Fruit fly (Drosophila melanogaster) whole organism, embryonic: ENCODE data around the gene Fkbp59.

Source experiments
- BEAF-32 ChIP-seq: fragments of 200-800 bp; sonication (Bioruptor generic); optimal IDR thresholded peaks from 3 replicates; lab custom pipeline; 2017; ENCODE audit warnings: missing biosample characterization, missing genetic modification characterization, mild to moderate bottlenecking, moderate library complexity, missing genetic modification reagents
- Bgb ChIP-seq: fragments of 200-800 bp; sonication (Bioruptor generic); IDR thresholded peaks from 2 replicates; pipeline ENCODE4 v1.3.6; 2022; ENCODE audit warnings: missing biosample characterization, missing genetic modification characterization; ENCODE audit not compliant: partially characterized antibody
- CG11504 ChIP-seq: fragments of 200-800 bp; sonication (Bioruptor generic); optimal IDR thresholded peaks from 3 replicates; lab custom pipeline; 2019; ENCODE audit warnings: missing biosample characterization, mild to moderate bottlenecking, missing genetic modification characterization, moderate library complexity
- CG12391 ChIP-seq: fragments of 200-800 bp; sonication (Bioruptor generic); optimal IDR thresholded peaks from 3 replicates; lab custom pipeline; 2018; ENCODE audit warnings: missing biosample characterization, mild to moderate bottlenecking, missing genetic modification characterization, moderate library complexity
- CG14710 ChIP-seq: fragments of 200-800 bp; sonication (Bioruptor generic); optimal IDR thresholded peaks from 3 replicates; lab custom pipeline; 2019; ENCODE audit warnings: missing biosample characterization, mild to moderate bottlenecking, missing genetic modification characterization, moderate library complexity
- CG14860 ChIP-seq: fragments of 200-800 bp; sonication (Bioruptor generic); IDR thresholded peaks from 3 replicates; pipeline ENCODE4 v1.3.6; 2022; ENCODE audit warnings: missing biosample characterization, missing genetic modification characterization; ENCODE audit not compliant: partially characterized antibody
- CG1603 ChIP-seq: fragments of 200-800 bp; sonication (Bioruptor generic); optimal IDR thresholded peaks from 2 replicates; lab custom pipeline; 2019; ENCODE audit warnings: missing biosample characterization, mild to moderate bottlenecking, missing genetic modification characterization, moderate library complexity
- CG2116 ChIP-seq: fragments of 200-800 bp; sonication (Bioruptor generic); optimal IDR thresholded peaks from 3 replicates; lab custom pipeline; 2018; ENCODE audit warnings: missing biosample characterization, mild to moderate bottlenecking, missing genetic modification characterization
- CG30020 ChIP-seq: fragments of 200-800 bp; optimal IDR thresholded peaks from 2 replicates; lab custom pipeline; 2019; ENCODE audit warnings: missing biosample characterization, mild to moderate bottlenecking, missing genetic modification characterization, moderate library complexity
- CG33213 ChIP-seq: fragments of 200-800 bp; sonication (Bioruptor generic); optimal IDR thresholded peaks from 3 replicates; lab custom pipeline; 2016; ENCODE audit warnings: missing biosample characterization, missing genetic modification characterization
- CG4282 ChIP-seq: fragments of 200-800 bp; sonication (Bioruptor generic); optimal IDR thresholded peaks from 2 replicates; lab custom pipeline; 2016; ENCODE audit warnings: missing biosample characterization, missing genetic modification characterization
- CG6791 ChIP-seq: fragments of 200-800 bp; sonication (Bioruptor generic); IDR thresholded peaks from 3 replicates; pipeline ENCODE4 v1.3.6; 2022; ENCODE audit warnings: missing biosample characterization, missing genetic modification characterization; ENCODE audit not compliant: partially characterized antibody
- CG8290 ChIP-seq, 3 experiments: fragments of 200-800 bp; sonication (Bioruptor generic); optimal IDR thresholded peaks; 2 replicates each; lab custom pipeline; 2016 to 2019; ENCODE audit warnings: missing biosample characterization in 3 of 3, missing genetic modification characterization in 3 of 3, mild to moderate bottlenecking in 2 of 3, moderate library complexity in 1 of 3
- CG9437 ChIP-seq: fragments of 200-800 bp; sonication (Bioruptor generic); optimal IDR thresholded peaks from 2 replicates; lab custom pipeline; 2018; ENCODE audit warnings: missing biosample characterization, mild to moderate bottlenecking, missing genetic modification characterization
- CG9817 ChIP-seq: fragments of 200-800 bp; sonication (Bioruptor generic); optimal IDR thresholded peaks from 2 replicates; lab custom pipeline; 2018; ENCODE audit warnings: missing biosample characterization, mild to moderate bottlenecking, missing genetic modification characterization, moderate library complexity
- CHES-1-like ChIP-seq: fragments of 200-800 bp; sonication (Bioruptor generic); optimal IDR thresholded peaks from 2 replicates; lab custom pipeline; 2016; ENCODE audit warnings: missing biosample characterization, missing genetic modification characterization
- Camta ChIP-seq: fragments of 200-800 bp; sonication (Bioruptor generic); optimal IDR thresholded peaks from 2 replicates; lab custom pipeline; 2016; ENCODE audit warnings: missing biosample characterization, missing genetic modification characterization
- Dref ChIP-seq: fragments of 200-800 bp; sonication (Bioruptor generic); IDR thresholded peaks from 2 replicates; pipeline ENCODE4 v1.3.6; 2022; ENCODE audit warnings: missing biosample characterization, missing genetic modification characterization
- E2f2 ChIP-seq: fragments of 200-800 bp; sonication (Bioruptor generic); IDR thresholded peaks from 2 replicates; pipeline ENCODE4 v1.3.6; 2022; ENCODE audit warnings: missing biosample characterization, missing genetic modification characterization
- H15 ChIP-seq: fragments of 200-800 bp; sonication (Bioruptor generic); IDR thresholded peaks from 3 replicates; pipeline ENCODE4 v1.3.6; 2022; ENCODE audit warnings: missing biosample characterization, missing genetic modification characterization
- H2.0 ChIP-seq: fragments of 200-800 bp; sonication (Bioruptor generic); IDR thresholded peaks from 2 replicates; pipeline ENCODE4 v1.3.6; 2022; ENCODE audit warnings: missing biosample characterization, missing genetic modification characterization
- HmgZ ChIP-seq: fragments of 200-800 bp; sonication (Bioruptor generic); optimal IDR thresholded peaks from 2 replicates; lab custom pipeline; 2018; ENCODE audit warnings: missing biosample characterization, mild to moderate bottlenecking, missing genetic modification characterization
- MBD-R2 ChIP-seq: fragments of 200-800 bp; sonication (Bioruptor generic); IDR thresholded peaks from 2 replicates; pipeline ENCODE4 v1.3.6; 2022; ENCODE audit warnings: missing biosample characterization, missing genetic modification characterization
- Max ChIP-seq: fragments of 200-800 bp; sonication (Bioruptor generic); optimal IDR thresholded peaks from 2 replicates; lab custom pipeline; 2016; ENCODE audit warnings: missing biosample characterization, mild to moderate bottlenecking, missing genetic modification characterization
- Myb ChIP-seq: fragments of 200-800 bp; sonication (Bioruptor generic); optimal IDR thresholded peaks from 2 replicates; lab custom pipeline; 2016; ENCODE audit warnings: missing biosample characterization, missing genetic modification characterization
- Scr ChIP-seq: fragments of 200-800 bp; sonication (Bioruptor generic); IDR thresholded peaks from 2 replicates; pipeline ENCODE4 v1.3.6; 2022; ENCODE audit warnings: missing biosample characterization, missing genetic modification characterization; ENCODE audit not compliant: partially characterized antibody
- Six4 ChIP-seq: fragments of 200-800 bp; sonication (Bioruptor generic); optimal IDR thresholded peaks from 2 replicates; lab custom pipeline; 2016; ENCODE audit warnings: missing biosample characterization, missing genetic modification characterization
- Sry-δ ChIP-seq: fragments of 200-800 bp; sonication (Bioruptor generic); optimal IDR thresholded peaks from 2 replicates; lab custom pipeline; 2016; ENCODE audit warnings: missing biosample characterization, missing genetic modification characterization
- ash1 ChIP-seq: fragments of 200-800 bp; sonication (Bioruptor generic); optimal IDR thresholded peaks from 2 replicates; lab custom pipeline; 2018; ENCODE audit warnings: missing biosample characterization, mild to moderate bottlenecking, missing genetic modification characterization
- bbx ChIP-seq: fragments of 200-800 bp; sonication (Bioruptor generic); IDR thresholded peaks from 2 replicates; pipeline ENCODE4 v1.3.6; 2022; ENCODE audit warnings: missing biosample characterization, missing genetic modification characterization; ENCODE audit not compliant: partially characterized antibody
- bowl ChIP-seq: fragments of 200-800 bp; sonication (Bioruptor generic); IDR thresholded peaks from 2 replicates; pipeline ENCODE4 v1.3.6; 2022; ENCODE audit warnings: missing biosample characterization, missing genetic modification characterization
- crp ChIP-seq, 2 experiments: fragments of 200-800 bp; sonication (Bioruptor generic); optimal IDR thresholded peaks; 2 replicates in 1 of 2; 3 replicates in 1 of 2; lab custom pipeline; 2017; ENCODE audit warnings: missing biosample characterization in 2 of 2, missing genetic modification characterization in 2 of 2, mild to moderate bottlenecking in 1 of 2, moderate library complexity in 1 of 2
- gfzf ChIP-seq: fragments of 200-800 bp; sonication (Bioruptor generic); optimal IDR thresholded peaks from 2 replicates; lab custom pipeline; 2016; ENCODE audit warnings: missing biosample characterization, mild to moderate bottlenecking, missing genetic modification characterization, moderate library complexity
- ham ChIP-seq: fragments of 200-800 bp; sonication (Bioruptor generic); IDR thresholded peaks from 2 replicates; pipeline ENCODE4 v1.3.6; 2022; ENCODE audit warnings: missing biosample characterization, missing genetic modification characterization
- hkb ChIP-seq, 2 experiments: fragments of 200-800 bp in 1 of 2; fragments of >200 bp in 1 of 2; sonication (Bioruptor generic) in 1 of 2; IDR thresholded peaks in 1 of 2; optimal IDR thresholded peaks in 1 of 2; 2 replicates each; pipeline versions ENCODE4 v1.3.6 to Lab custom; 2017 to 2022; ENCODE audit warnings: missing biosample characterization in 1 of 2, missing genetic modification characterization in 1 of 2
- knrl ChIP-seq: fragments of 200-800 bp; sonication (Bioruptor generic); IDR thresholded peaks from 3 replicates; pipeline ENCODE4 v1.3.6; 2022; ENCODE audit warnings: missing biosample characterization, missing genetic modification characterization; ENCODE audit not compliant: partially characterized antibody
- nerfin-2 ChIP-seq: fragments of 200-800 bp; sonication (Bioruptor generic); IDR thresholded peaks from 2 replicates; pipeline ENCODE4 v1.3.6; 2022; ENCODE audit warnings: missing biosample characterization, missing genetic modification characterization; ENCODE audit not compliant: partially characterized antibody
- nmo ChIP-seq: fragments of 200-800 bp; sonication (Bioruptor generic); optimal IDR thresholded peaks from 2 replicates; lab custom pipeline; 2018; ENCODE audit warnings: missing biosample characterization, mild to moderate bottlenecking, missing genetic modification characterization, moderate library complexity
- pan ChIP-seq, 4 experiments: fragments of >200 bp in 3 of 4; fragments of 200-800 bp in 1 of 4; sonication (Bioruptor generic) in 1 of 4; optimal IDR thresholded peaks in 3 of 4; IDR thresholded peaks in 1 of 4; 2 replicates each; pipeline versions ENCODE4 v1.3.6 to Lab custom; 2017 to 2022; ENCODE audit warnings: missing biosample characterization in 2 of 4, missing genetic modification characterization in 2 of 4, mixed read lengths in 1 of 4
- pb ChIP-seq: fragments of 200-800 bp; sonication (Bioruptor generic); optimal IDR thresholded peaks from 3 replicates; lab custom pipeline; 2016; ENCODE audit warnings: missing biosample characterization, missing genetic modification characterization
- phol ChIP-seq: fragments of 200-800 bp; sonication (Bioruptor generic); optimal IDR thresholded peaks from 3 replicates; lab custom pipeline; 2018; ENCODE audit warnings: missing biosample characterization, mild to moderate bottlenecking, missing genetic modification characterization, moderate library complexity
- ranshi ChIP-seq: fragments of 200-800 bp; sonication (Bioruptor generic); IDR thresholded peaks from 2 replicates; pipeline ENCODE4 v1.3.6; 2022; ENCODE audit warnings: missing biosample characterization, missing genetic modification characterization
- ro ChIP-seq: fragments of 200-800 bp; sonication (Bioruptor generic); IDR thresholded peaks from 2 replicates; pipeline ENCODE4 v1.3.6; 2022; ENCODE audit warnings: missing biosample characterization, missing genetic modification characterization
- sd ChIP-seq: fragments of 200-800 bp; sonication (Bioruptor generic); optimal IDR thresholded peaks from 3 replicates; lab custom pipeline; 2018; ENCODE audit warnings: missing biosample characterization, mild to moderate bottlenecking, missing genetic modification characterization, moderate library complexity
- trem ChIP-seq: fragments of 200-800 bp; optimal IDR thresholded peaks from 3 replicates; lab custom pipeline; 2019; ENCODE audit warnings: missing biosample characterization, mild to moderate bottlenecking, missing genetic modification characterization, moderate library complexity
- unc-4 ChIP-seq: fragments of 200-800 bp; sonication (Bioruptor generic); IDR thresholded peaks from 2 replicates; pipeline ENCODE4 v1.3.6; 2022; ENCODE audit warnings: missing biosample characterization, missing genetic modification characterization; ENCODE audit not compliant: partially characterized antibody
- vnd ChIP-seq: fragments of 200-800 bp; sonication (Bioruptor generic); IDR thresholded peaks from 3 replicates; pipeline ENCODE4 v1.3.6; 2022; ENCODE audit warnings: missing biosample characterization, missing genetic modification characterization; ENCODE audit not compliant: partially characterized antibody

Gene Fkbp59

dm6 chr2L:9893183-9893582 lies 5.4 kb downstream of the Fkbp59 start, which contains the start of gene mtDNA-helicase (continued):
- peak; percentile 72 for TF ChIP-seq Sry-δ (GFP tag; lab: Kevin White, UChicago)
- TF ChIP-seq sd (tag; lab: Kevin White, UChicago) = peak; percentile 79
- TF ChIP-seq ro = no peak
- TF ChIP-seq Myb = peak; percentile 37
- peak; percentile 72 for TF ChIP-seq Dref
- no peak for TF ChIP-seq Camta (GFP tag; lab: Kevin White, UChicago)
- no peak for TF ChIP-seq ash1 (GFP tag; lab: Kevin White, UChicago)
- TF ChIP-seq crp (GFP tag; optimal IDR thresholded peaks at IDR 0.05; lab: Kevin White, UChicago) = peak in 1 of 2 experiments; percentile 34
- peak; percentile 57 for TF ChIP-seq Bgb
- peak; percentile 5 for TF ChIP-seq CG12391 (tag; lab: Kevin White, UChicago)
- 0 out of 3 replicates have a peak, but pooled peaks have one; percentile 41 for TF ChIP-seq vnd (GFP tag; lab: Robert Waterston, UW)
- TF ChIP-seq ham (GFP tag; lab: Robert Waterston, UW) = no peak
- TF ChIP-seq CG4282 (GFP tag; lab: Kevin White, UChicago) = no peak
- TF ChIP-seq bowl (GFP tag; lab: Robert Waterston, UW) = no peak
- peak; percentile 1 for TF ChIP-seq gfzf
- TF ChIP-seq HmgZ (tag; lab: Kevin White, UChicago) = peak; percentile 41
- no peak for TF ChIP-seq CG33213 (GFP tag; lab: Kevin White, UChicago)
- peak; percentile 41; the same call in 2 of the 3 replicates for TF ChIP-seq knrl (GFP tag; lab: Robert Waterston, UW)
- no peak for TF ChIP-seq H15 (GFP tag; lab: Robert Waterston, UW)
- TF ChIP-seq phol (tag; lab: Kevin White, UChicago) = peak; percentile 48
- TF ChIP-seq CG8290 (GFP tag; optimal IDR thresholded peaks at IDR 0.05; lab: Kevin White, UChicago) = no peak
- peak in 1 of 2 experiments; percentile 4 for TF ChIP-seq CG8290 (tag; optimal IDR thresholded peaks at IDR 0.05; lab: Kevin White, UChicago)
- no peak for TF ChIP-seq pb (GFP tag; lab: Kevin White, UChicago)
- 0 out of 2 replicates have a peak, but pooled peaks have one; percentile 41 for TF ChIP-seq nerfin-2 (GFP tag; lab: Robert Waterston, UW)
- TF ChIP-seq CG9437 = peak; percentile 23
- peak; percentile 1 for TF ChIP-seq trem (tag; lab: Kevin White, UChicago)
- TF ChIP-seq E2f2 (GFP tag; lab: Robert Waterston, UW) = peak; percentile 91
- TF ChIP-seq CG2116 (GFP tag; lab: Kevin White, UChicago) = peak; percentile 94
- no peak for TF ChIP-seq hkb (optimal IDR thresholded peaks at IDR 0.05; lab: Kevin White, UChicago)
- TF ChIP-seq hkb (GFP tag; IDR thresholded peaks at IDR 0.05; lab: Robert Waterston, UW) = peak; percentile 35; the same call in 1 of the 2 replicates
- peak; percentile 56; the same call in 1 of the 2 replicates for TF ChIP-seq unc-4
- no peak for TF ChIP-seq CG9817 (tag; lab: Kevin White, UChicago)
- peak; percentile 37 for TF ChIP-seq CG1603 (tag; lab: Kevin White, UChicago)
- TF ChIP-seq BEAF-32 = peak; percentile 58
- TF ChIP-seq Six4 (GFP tag; lab: Kevin White, UChicago) = no peak
- no peak for TF ChIP-seq nmo
- TF ChIP-seq ranshi = no peak
- TF ChIP-seq CG11504 (tag; lab: Kevin White, UChicago) = no peak
- TF ChIP-seq CG30020 (tag; lab: Kevin White, UChicago) = no peak
- peak; percentile 75 for TF ChIP-seq MBD-R2 (GFP tag; lab: Robert Waterston, UW)
- TF ChIP-seq H2.0 (GFP tag; lab: Robert Waterston, UW) = no peak
- peak; percentile 6 for TF ChIP-seq CHES-1-like (GFP tag; lab: Kevin White, UChicago)
- TF ChIP-seq CG6791 = peak; percentile 62; the same call in 1 of the 3 replicates
- TF ChIP-seq Max = peak; percentile 18
- TF ChIP-seq pan (optimal IDR thresholded peaks at IDR 0.05; lab: Kevin White, UChicago) = no peak
- TF ChIP-seq pan (GFP tag; optimal IDR thresholded peaks at IDR 0.05 in 1 of 2, IDR thresholded peaks at IDR 0.05 in 1 of 2) = no peak
- peak; percentile 42; the same call in 2 of the 3 replicates for TF ChIP-seq CG14860
- TF ChIP-seq bbx (GFP tag; lab: Robert Waterston, UW) = peak; percentile 60; the same call in 1 of the 2 replicates
- peak; percentile 62 for TF ChIP-seq Scr (GFP tag; lab: Robert Waterston, UW)
- no peak for TF ChIP-seq CG14710
